Fruit fly (Drosophila melanogaster) whole organism, prepupa: ENCODE data around the gene CG3368.

Experiments used
- CG11902 ChIP-seq: fragments of 200-800 bp; sonication (Bioruptor generic); optimal IDR thresholded peaks from 3 replicates; lab custom pipeline; 2016; ENCODE audit warnings: missing biosample characterization, missing genetic modification characterization
- CG34406 ChIP-seq: fragments of 200-800 bp; sonication (Bioruptor generic); optimal IDR thresholded peaks from 3 replicates; lab custom pipeline; 2016; ENCODE audit warnings: missing biosample characterization, missing genetic modification characterization
- CG8632 ChIP-seq: fragments of 200-800 bp; sonication (Bioruptor generic); optimal IDR thresholded peaks from 3 replicates; lab custom pipeline; 2016; ENCODE audit warnings: missing biosample characterization, missing genetic modification characterization
- Gug ChIP-seq: fragments of 200-800 bp; sonication (Bioruptor generic); IDR thresholded peaks from 2 replicates; pipeline ENCODE4 v1.3.6; 2022; ENCODE audit warnings: missing biosample characterization, missing genetic modification characterization
- cyc ChIP-seq: fragments of 200-800 bp; sonication (Bioruptor generic); optimal IDR thresholded peaks from 3 replicates; lab custom pipeline; 2016; ENCODE audit warnings: missing biosample characterization, missing genetic modification characterization
- fd85E ChIP-seq: fragments of 200-800 bp; sonication (Bioruptor generic); optimal IDR thresholded peaks from 3 replicates; lab custom pipeline; 2016; ENCODE audit warnings: missing biosample characterization, missing genetic modification characterization
- salr ChIP-seq, 2 experiments: fragments of 200-800 bp; sonication (Bioruptor generic); optimal IDR thresholded peaks; 3 replicates each; lab custom pipeline; 2016 to 2018; ENCODE audit warnings: missing biosample characterization in 2 of 2, missing genetic modification characterization in 2 of 2, mild to moderate bottlenecking in 1 of 2

dm6 chr3R:27274533-27275447 is 8.8 kb upstream of the CG3368 start, which contains the start of gene CG5938:
- TF ChIP-seq salr (GFP tag; optimal IDR thresholded peaks at IDR 0.05; lab: Kevin White, UChicago) (peak in 1 of 2 experiments; percentile 9), cyc (GFP tag; lab: Kevin White, UChicago) (no peak), CG11902 (peak; percentile 22), CG34406 (GFP tag; lab: Kevin White, UChicago) (peak; percentile 32), Gug (no peak), CG8632 (GFP tag; lab: Kevin White, UChicago) (no peak), fd85E (no peak)
